Worm (Caenorhabditis elegans) whole organism, L3 larva: ENCODE measurements around the gene Y41C4A.6.

Source experiments
- R02D3.7 ChIP-seq: fragments of 150-350 bp; optimal IDR thresholded peaks from 2 replicates; lab custom pipeline; 2014; ENCODE audit warnings: missing biosample characterization, missing genetic modification characterization
- ZK546.5 ChIP-seq: sonication (generic microtip); optimal IDR thresholded peaks from 2 replicates; lab custom pipeline; 2017; ENCODE audit warnings: missing biosample characterization, missing genetic modification characterization
- aly-2 ChIP-seq: fragments of 150-350 bp; optimal IDR thresholded peaks from 2 replicates; lab custom pipeline; 2014; ENCODE audit warnings: missing biosample characterization, missing genetic modification characterization
- ama-1 ChIP-seq: fragments of 150-350 bp; optimal IDR thresholded peaks from 2 replicates; lab custom pipeline; 2018
- ceh-16 ChIP-seq: sonication (generic microtip); optimal IDR thresholded peaks from 2 replicates; lab custom pipeline; 2017; ENCODE audit warnings: missing biosample characterization, missing genetic modification characterization
- ceh-28 ChIP-seq: fragments of 150-350 bp; optimal IDR thresholded peaks from 2 replicates; lab custom pipeline; 2014; ENCODE audit warnings: missing biosample characterization, missing genetic modification reagents, missing genetic modification characterization
- ceh-82 ChIP-seq: fragments of 150-350 bp; optimal IDR thresholded peaks from 2 replicates; lab custom pipeline; 2014; ENCODE audit warnings: missing biosample characterization, missing genetic modification characterization
- ceh-9 ChIP-seq: sonication (generic microtip); optimal IDR thresholded peaks from 2 replicates; lab custom pipeline; 2018; ENCODE audit warnings: missing biosample characterization, missing genetic modification characterization
- daf-12 ChIP-seq: fragments of 150-350 bp; optimal IDR thresholded peaks from 2 replicates; lab custom pipeline; 2014; ENCODE audit warnings: missing biosample characterization, missing genetic modification reagents, missing genetic modification characterization
- egl-27 ChIP-seq: sonication (generic microtip); optimal IDR thresholded peaks from 4 replicates; lab custom pipeline; 2017; ENCODE audit warnings: missing biosample characterization, missing genetic modification reagents, missing genetic modification characterization
- egl-5 ChIP-seq: fragments of 150-350 bp; optimal IDR thresholded peaks from 2 replicates; lab custom pipeline; 2017; ENCODE audit warnings: missing biosample characterization, missing genetic modification reagents, missing genetic modification characterization, inconsistent platforms
- elt-1 ChIP-seq: fragments of 150-350 bp; optimal IDR thresholded peaks from 2 replicates; lab custom pipeline; 2014; ENCODE audit warnings: missing biosample characterization, missing genetic modification characterization
- elt-2 ChIP-seq: sonication (generic microtip); optimal IDR thresholded peaks from 2 replicates; lab custom pipeline; 2016; ENCODE audit warnings: missing genetic modification reagents, mild to moderate bottlenecking, missing genetic modification characterization, missing compliant biosample characterization
- elt-3 ChIP-seq, 3 experiments: fragments of 150-350 bp in 1 of 3; sonication (generic microtip) in 2 of 3; optimal IDR thresholded peaks; 2 replicates in 2 of 3; 4 replicates in 1 of 3; lab custom pipeline; 2014 to 2017; ENCODE audit warnings: missing biosample characterization in 3 of 3, missing genetic modification characterization in 3 of 3
- eor-1 ChIP-seq, 2 experiments: fragments of 150-350 bp; optimal IDR thresholded peaks; 2 replicates each; lab custom pipeline; 2014 to 2018; ENCODE audit warnings: missing biosample characterization in 2 of 2, missing genetic modification characterization in 2 of 2
- fkh-2 ChIP-seq: fragments of 150-350 bp; optimal IDR thresholded peaks from 2 replicates; lab custom pipeline; 2014; ENCODE audit warnings: missing biosample characterization, missing genetic modification reagents, missing genetic modification characterization
- fos-1 ChIP-seq: fragments of 150-350 bp; optimal IDR thresholded peaks from 2 replicates; lab custom pipeline; 2014; ENCODE audit warnings: missing biosample characterization, missing genetic modification characterization
- hmg-11 ChIP-seq: sonication (generic microtip); optimal IDR thresholded peaks from 2 replicates; lab custom pipeline; 2016; ENCODE audit warnings: missing genetic modification characterization, missing compliant biosample characterization
- jun-1 ChIP-seq: fragments of 150-350 bp; optimal IDR thresholded peaks from 2 replicates; lab custom pipeline; 2014; ENCODE audit warnings: missing biosample characterization, missing genetic modification reagents, missing genetic modification characterization
- lin-15B ChIP-seq: fragments of 150-350 bp; optimal IDR thresholded peaks from 2 replicates; lab custom pipeline; 2014; ENCODE audit warnings: missing biosample characterization, missing genetic modification characterization
- lin-39 ChIP-seq: fragments of 150-350 bp; optimal IDR thresholded peaks from 2 replicates; lab custom pipeline; 2018; ENCODE audit warnings: missing biosample characterization, missing genetic modification reagents, missing genetic modification characterization
- lsy-12 ChIP-seq: sonication (generic microtip); optimal IDR thresholded peaks from 2 replicates; lab custom pipeline; 2016; ENCODE audit warnings: mild to moderate bottlenecking, missing genetic modification characterization, missing compliant biosample characterization
- mdl-1 ChIP-seq: fragments of 150-350 bp; optimal IDR thresholded peaks from 2 replicates; lab custom pipeline; 2014; ENCODE audit warnings: missing biosample characterization, missing genetic modification characterization
- mml-1 ChIP-seq: fragments of 150-350 bp; sonication (generic microtip); optimal IDR thresholded peaks from 3 replicates; lab custom pipeline; 2014; ENCODE audit warnings: missing biosample characterization, missing genetic modification characterization
- nfya-1 ChIP-seq: sonication (generic microtip); optimal IDR thresholded peaks from 2 replicates; lab custom pipeline; 2017; ENCODE audit warnings: missing genetic modification characterization, mild to moderate bottlenecking, missing compliant biosample characterization, antibody characterized with exemption, moderate library complexity; ENCODE audit not compliant: insufficient read depth
- nhr-12 ChIP-seq: fragments of 150-350 bp; optimal IDR thresholded peaks from 2 replicates; lab custom pipeline; 2014; ENCODE audit warnings: missing biosample characterization, missing genetic modification characterization
- nhr-23 ChIP-seq: fragments of 150-350 bp; optimal IDR thresholded peaks from 2 replicates; lab custom pipeline; 2014; ENCODE audit warnings: missing biosample characterization, missing genetic modification reagents, missing genetic modification characterization
- nhr-237 ChIP-seq: fragments of 150-350 bp; optimal IDR thresholded peaks from 2 replicates; lab custom pipeline; 2014; ENCODE audit warnings: missing biosample characterization, missing genetic modification characterization
- nhr-25 ChIP-seq: sonication (generic microtip); optimal IDR thresholded peaks from 2 replicates; lab custom pipeline; 2017; ENCODE audit warnings: missing biosample characterization, missing genetic modification characterization
- nhr-28 ChIP-seq: fragments of 150-350 bp; optimal IDR thresholded peaks from 2 replicates; lab custom pipeline; 2014; ENCODE audit warnings: missing biosample characterization, missing genetic modification characterization
- nhr-43 ChIP-seq: sonication (generic microtip); optimal IDR thresholded peaks from 2 replicates; lab custom pipeline; 2016; ENCODE audit warnings: mild to moderate bottlenecking, missing genetic modification characterization, missing compliant biosample characterization; ENCODE audit not compliant: poor library complexity, severe bottlenecking
- nhr-67 ChIP-seq: fragments of 150-350 bp; optimal IDR thresholded peaks from 2 replicates; lab custom pipeline; 2014; ENCODE audit warnings: missing biosample characterization, missing genetic modification characterization
- nhr-76 ChIP-seq: fragments of 150-350 bp; sonication (generic microtip); optimal IDR thresholded peaks from 5 replicates; lab custom pipeline; 2014; ENCODE audit warnings: missing biosample characterization, missing genetic modification characterization
- nhr-77 ChIP-seq: fragments of 150-350 bp; optimal IDR thresholded peaks from 2 replicates; lab custom pipeline; 2014; ENCODE audit warnings: missing biosample characterization, missing genetic modification characterization
- pha-4 ChIP-seq: fragments of 150-350 bp; optimal IDR thresholded peaks from 2 replicates; lab custom pipeline; 2014; ENCODE audit warnings: missing biosample characterization, missing genetic modification reagents, missing genetic modification characterization
- skn-1 ChIP-seq: fragments of 150-350 bp; optimal IDR thresholded peaks from 2 replicates; lab custom pipeline; 2014; ENCODE audit warnings: missing biosample characterization, missing genetic modification characterization
- snpc-4 ChIP-seq: fragments of 150-350 bp; optimal IDR thresholded peaks from 2 replicates; lab custom pipeline; 2014; ENCODE audit warnings: missing biosample characterization, missing genetic modification characterization
- tbx-2 ChIP-seq: sonication (generic microtip); optimal IDR thresholded peaks from 2 replicates; lab custom pipeline; 2016; ENCODE audit warnings: mild to moderate bottlenecking, missing genetic modification characterization, missing compliant biosample characterization
- unc-39 ChIP-seq: sonication (generic microtip); optimal IDR thresholded peaks from 4 replicates; lab custom pipeline; 2017; ENCODE audit warnings: missing biosample characterization, missing genetic modification characterization
- zag-1 ChIP-seq: fragments of 150-350 bp; optimal IDR thresholded peaks from 2 replicates; lab custom pipeline; 2014; ENCODE audit warnings: missing biosample characterization, missing genetic modification characterization
- ztf-11 ChIP-seq: fragments of 150-350 bp; optimal IDR thresholded peaks from 2 replicates; lab custom pipeline; 2014; ENCODE audit warnings: missing biosample characterization, missing genetic modification characterization
- ztf-4 ChIP-seq: fragments of 150-350 bp; optimal IDR thresholded peaks from 2 replicates; lab custom pipeline; 2014; ENCODE audit warnings: missing biosample characterization, missing genetic modification characterization

The Y41C4A.6 gene

DNA sequence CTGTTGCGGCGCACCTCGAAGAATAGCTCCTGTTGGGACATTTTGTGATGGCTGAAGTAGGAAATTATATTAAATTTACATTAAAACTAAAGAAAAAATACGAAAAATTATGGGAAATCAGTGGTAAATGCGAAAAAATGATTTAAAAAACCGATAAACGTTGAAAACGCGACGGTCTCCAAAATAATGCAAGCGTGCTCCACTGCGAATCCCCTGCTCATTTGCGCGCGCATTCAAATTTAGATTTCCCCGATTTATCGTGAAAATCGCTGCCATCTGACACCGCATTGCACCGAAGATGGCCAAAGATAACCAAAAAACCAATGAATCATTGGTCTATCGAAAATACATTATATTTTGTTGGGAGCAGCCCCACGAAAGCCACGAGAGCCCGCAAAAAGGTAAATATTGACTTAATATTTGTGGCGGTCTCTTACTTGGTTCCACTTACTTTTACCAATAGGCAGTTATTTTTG, 23.1 kb downstream of the Y41C4A.6 start, which contains the start of the genes elb-1 and Y41C4A.11:
TSS of gene elb-1 (minus strand) at position 51 of the 476 bp plus-strand sequence.
TSS of gene Y41C4A.11 (plus strand) at position 461 of the 476 bp plus-strand sequence.
- TF ChIP-seq hmg-11 (tag; lab: Kevin White, UChicago) (peak; percentile 85), nhr-25 (tag; lab: Kevin White, UChicago) (peak; percentile 47), ceh-28 (tag; lab: Kevin White, UChicago) (peak; percentile 37), elt-2 (tag; lab: Kevin White, UChicago) (peak; percentile 25), ama-1 (lab: Kevin White, UChicago) (no peak), ceh-16 (no peak), elt-1 (tag; lab: Kevin White, UChicago) (no peak), daf-12 (no peak), pha-4 (tag; lab: Kevin White, UChicago) (peak; percentile 98), nhr-237 (no peak), ztf-4 (tag; lab: Kevin White, UChicago) (no peak), nhr-28 (tag; lab: Kevin White, UChicago) (no peak), tbx-2 (tag; lab: Kevin White, UChicago) (peak; percentile 7), snpc-4 (tag; lab: Kevin White, UChicago) (peak; percentile 42), ztf-11 (tag; lab: Kevin White, UChicago) (no peak), egl-27 (tag; lab: Kevin White, UChicago) (no peak), lin-39 (tag; lab: Kevin White, UChicago) (peak; percentile 9), nhr-23 (tag; lab: Kevin White, UChicago) (peak; percentile 55), nhr-12 (tag; lab: Kevin White, UChicago) (no peak), eor-1 (tag; optimal IDR thresholded peaks at IDR 0.05; lab: Kevin White, UChicago) (no peak), lin-15B (peak; percentile 81), jun-1 (tag; lab: Kevin White, UChicago) (no peak), nhr-43 (no peak), nfya-1 (peak; percentile 64), skn-1 (tag; lab: Kevin White, UChicago) (peak; percentile 3), nhr-67 (tag; lab: Kevin White, UChicago) (no peak), egl-5 (tag; lab: Kevin White, UChicago) (no peak)
- TF ChIP-seq, all 47 proteins: peak for 12

DNA sequence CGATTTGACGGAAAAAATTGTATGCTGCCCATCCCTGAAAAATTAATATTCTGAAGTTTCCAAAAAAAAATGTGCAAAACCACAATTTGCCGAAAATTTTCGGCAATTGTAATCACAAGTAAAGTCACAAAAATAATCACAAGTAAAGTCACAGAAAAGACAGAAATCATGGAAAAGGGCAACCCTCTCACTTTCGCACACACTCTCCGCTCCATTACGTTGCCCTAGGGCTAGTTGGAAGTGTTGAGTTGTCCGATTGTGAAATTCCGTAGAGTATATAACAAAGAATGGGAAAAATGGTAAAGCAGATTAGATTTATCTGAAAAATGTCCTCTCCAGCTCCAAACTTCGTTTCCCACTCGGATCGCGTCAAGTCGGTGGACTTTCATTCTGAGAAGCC, 25.0 kb downstream of the Y41C4A.6 start, which contains the start of gene Y41C4A.32:
TSS of gene Y41C4A.32 (plus strand) at position 302 of the 400 bp plus-strand sequence.
- TF ChIP-seq ceh-82 (tag; lab: Kevin White, UChicago) (no peak), unc-39 (tag; lab: Kevin White, UChicago) (no peak), pha-4 (tag; lab: Kevin White, UChicago) (no peak), lin-15B (no peak), lsy-12 (tag; lab: Kevin White, UChicago) (no peak), fos-1 (tag; lab: Kevin White, UChicago) (no peak), nhr-237 (no peak)

DNA sequence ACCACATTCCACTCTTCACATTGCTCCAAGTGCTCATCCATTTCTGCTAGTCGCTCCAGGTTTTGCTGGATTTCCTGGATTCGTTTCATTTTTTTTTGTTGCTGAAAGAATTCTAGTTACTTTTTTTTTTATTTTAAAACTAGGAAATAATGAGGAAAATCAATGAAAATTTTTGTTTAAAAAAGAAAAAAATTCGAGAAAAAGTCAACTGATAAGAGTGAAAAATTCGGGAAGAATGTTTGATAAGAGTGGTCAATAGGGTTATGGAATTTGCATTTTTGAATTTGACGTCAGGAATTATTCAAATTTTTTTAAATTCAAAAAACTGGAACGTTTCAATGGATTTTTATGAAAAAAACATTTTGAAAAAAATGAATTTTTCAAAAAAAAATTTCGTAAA, 30.2 kb downstream of the Y41C4A.6 start, which contains the start of gene Y41C4A.12:
TSS of gene Y41C4A.12 (minus strand) at position 101 of the 400 bp plus-strand sequence.
- no peak for TF ChIP-seq mml-1 (tag; lab: Kevin White, UChicago)

DNA sequence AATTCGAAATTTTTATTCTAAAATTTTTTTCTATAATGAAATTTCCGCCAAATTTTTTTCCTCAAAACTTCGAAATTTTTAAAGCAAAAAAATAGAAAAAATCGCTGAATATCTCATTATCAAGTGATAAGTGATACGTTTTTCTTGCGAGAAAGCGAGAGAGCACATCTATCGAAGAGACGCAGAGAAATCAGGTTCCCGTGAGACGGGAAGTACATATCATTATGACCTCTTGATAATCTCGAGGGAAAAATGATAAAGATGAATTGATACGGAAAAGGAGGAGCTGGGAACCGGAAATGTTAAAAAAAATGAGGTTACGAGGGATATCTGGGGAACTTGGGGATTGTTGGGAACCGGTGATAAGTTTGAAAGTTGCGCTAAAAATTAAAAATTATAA, 30.6 kb downstream of the Y41C4A.6 start:
- TF ChIP-seq elt-2 (tag; lab: Kevin White, UChicago) (peak; percentile 74), lin-15B (no peak), R02D3.7 (tag; lab: Kevin White, UChicago) (no peak), fkh-2 (tag; lab: Kevin White, UChicago) (no peak), ZK546.5 (tag; lab: Kevin White, UChicago) (no peak), tbx-2 (tag; lab: Kevin White, UChicago) (no peak), nhr-237 (no peak), snpc-4 (tag; lab: Kevin White, UChicago) (no peak), elt-3 (tag; optimal IDR thresholded peaks at IDR 0.05; lab: Kevin White, UChicago) (peak in 2 of 3 experiments; percentile 87 to 91), ceh-82 (tag; lab: Kevin White, UChicago) (no peak), zag-1 (tag; lab: Kevin White, UChicago) (no peak), egl-27 (tag; lab: Kevin White, UChicago) (no peak), skn-1 (tag; lab: Kevin White, UChicago) (no peak), aly-2 (tag; lab: Kevin White, UChicago) (no peak), mml-1 (tag; lab: Kevin White, UChicago) (no peak), elt-1 (tag; lab: Kevin White, UChicago) (no peak), mdl-1 (no peak), nhr-23 (tag; lab: Kevin White, UChicago) (peak; percentile 49), nhr-67 (tag; lab: Kevin White, UChicago) (no peak), fos-1 (tag; lab: Kevin White, UChicago) (no peak), nhr-76 (tag; lab: Kevin White, UChicago) (no peak), egl-5 (tag; lab: Kevin White, UChicago) (no peak), ztf-4 (tag; lab: Kevin White, UChicago) (no peak), hmg-11 (tag; lab: Kevin White, UChicago) (peak; percentile 5), ceh-9 (tag; lab: Kevin White, UChicago) (no peak), nhr-77 (no peak), pha-4 (tag; lab: Kevin White, UChicago) (no peak)
